Fruit fly (Drosophila melanogaster) whole organism, adult: ENCODE results near the gene lmgB.

Experiments
- CG11617 ChIP-seq: fragments of 200-800 bp; sonication (Bioruptor generic); optimal IDR thresholded peaks from 2 replicates; lab custom pipeline; 2017; ENCODE audit warnings: mild to moderate bottlenecking, missing biosample characterization, missing genetic modification reagents, missing genetic modification characterization
- CG12768 ChIP-seq: fragments of 200-800 bp; sonication (Bioruptor generic); optimal IDR thresholded peaks from 2 replicates; lab custom pipeline; 2017; ENCODE audit warnings: missing biosample characterization, missing genetic modification characterization, mild to moderate bottlenecking, moderate library complexity, missing genetic modification reagents
- CG14711 ChIP-seq: fragments of 200-800 bp; sonication (Bioruptor generic); optimal IDR thresholded peaks from 2 replicates; lab custom pipeline; 2018; ENCODE audit warnings: missing biosample characterization, mild to moderate bottlenecking, missing genetic modification characterization, moderate library complexity
- CG1620 ChIP-seq: fragments of 200-800 bp; sonication (Bioruptor generic); optimal IDR thresholded peaks from 2 replicates; lab custom pipeline; 2016; ENCODE audit warnings: missing biosample characterization, missing genetic modification characterization
- CG33017 ChIP-seq: fragments of 200-800 bp; sonication (Bioruptor generic); optimal IDR thresholded peaks from 2 replicates; lab custom pipeline; 2018; ENCODE audit warnings: missing biosample characterization, mild to moderate bottlenecking, missing genetic modification characterization, moderate library complexity
- CG5204 ChIP-seq: fragments of 200-800 bp; sonication (Bioruptor generic); optimal IDR thresholded peaks from 2 replicates; lab custom pipeline; 2016; ENCODE audit warnings: missing biosample characterization, missing genetic modification characterization
- CG7045 ChIP-seq: fragments of 200-800 bp; sonication (Bioruptor generic); optimal IDR thresholded peaks from 2 replicates; lab custom pipeline; 2017; ENCODE audit warnings: missing biosample characterization, mild to moderate bottlenecking, missing genetic modification characterization
- CG7101 ChIP-seq: fragments of 200-800 bp; sonication (Bioruptor generic); optimal IDR thresholded peaks from 2 replicates; lab custom pipeline; 2018; ENCODE audit warnings: missing biosample characterization, mild to moderate bottlenecking, missing genetic modification characterization, moderate library complexity
- Clk ChIP-seq: fragments of 200-800 bp; sonication (Bioruptor generic); optimal IDR thresholded peaks from 2 replicates; lab custom pipeline; 2017; ENCODE audit warnings: missing biosample characterization, missing genetic modification characterization
- Crg-1 ChIP-seq: fragments of 200-800 bp; sonication (Bioruptor generic); optimal IDR thresholded peaks from 2 replicates; lab custom pipeline; 2016; ENCODE audit warnings: missing biosample characterization, missing genetic modification characterization
- Hr96 ChIP-seq: fragments of 200-800 bp; sonication (Bioruptor generic); optimal IDR thresholded peaks from 2 replicates; lab custom pipeline; 2016; ENCODE audit warnings: missing biosample characterization, missing genetic modification characterization
- Mnt ChIP-seq: fragments of 200-800 bp; sonication (Bioruptor generic); optimal IDR thresholded peaks from 2 replicates; lab custom pipeline; 2016; ENCODE audit warnings: missing biosample characterization, mild to moderate bottlenecking, missing genetic modification characterization
- bab1 ChIP-seq: fragments of 200-800 bp; sonication (Bioruptor generic); optimal IDR thresholded peaks from 3 replicates; lab custom pipeline; 2019; ENCODE audit warnings: missing biosample characterization, mild to moderate bottlenecking, missing genetic modification characterization, moderate library complexity
- cic ChIP-seq: fragments of 200-800 bp; sonication (Bioruptor generic); optimal IDR thresholded peaks from 2 replicates; lab custom pipeline; 2017; ENCODE audit warnings: missing biosample characterization, mild to moderate bottlenecking, missing genetic modification characterization, moderate library complexity
- cnc ChIP-seq, 2 experiments: fragments of >200 bp; optimal IDR thresholded peaks; 2 replicates each; lab custom pipeline; 2017
- kay ChIP-seq: fragments of 200-800 bp; sonication (Bioruptor generic); peaks from one replicate; lab custom pipeline; 2016; ENCODE audit warnings: missing biosample characterization, missing genetic modification characterization, borderline replicate concordance
- ovo ChIP-seq: fragments of 200-800 bp; sonication (Bioruptor generic); optimal IDR thresholded peaks from 2 replicates; lab custom pipeline; 2016; ENCODE audit warnings: missing biosample characterization, missing genetic modification characterization
- pad ChIP-seq: fragments of 200-800 bp; sonication (Bioruptor generic); optimal IDR thresholded peaks from 3 replicates; lab custom pipeline; 2017; ENCODE audit warnings: missing biosample characterization, missing genetic modification characterization, mild to moderate bottlenecking, moderate library complexity, missing genetic modification reagents
- tj ChIP-seq: fragments of 200-800 bp; sonication (Bioruptor generic); optimal IDR thresholded peaks from 3 replicates; lab custom pipeline; 2017; ENCODE audit warnings: missing biosample characterization, mild to moderate bottlenecking, missing genetic modification characterization, moderate library complexity
- toe ChIP-seq: fragments of 200-800 bp; sonication (Bioruptor generic); optimal IDR thresholded peaks from 2 replicates; lab custom pipeline; 2016; ENCODE audit warnings: missing biosample characterization, missing genetic modification characterization

lmgB gene

dm6 chr2L:8544636-8545035 lies 16.2 kb upstream of the lmgB start:
- TF ChIP-seq CG7045 (no peak), cic (GFP tag; lab: Kevin White, UChicago) (no peak), CG1620 (GFP tag; lab: Kevin White, UChicago) (no peak), toe (GFP tag; lab: Kevin White, UChicago) (no peak)

- TF ChIP-seq kay (GFP tag; lab: Kevin White, UChicago), result no peak
These were observed 15.4 kb upstream of the lmgB start for dm6 chr2L:8543731-8544359.

dm6 chr2L:8543102-8543501 lies 14.7 kb upstream of the lmgB start:
- TF ChIP-seq CG1620 (GFP tag; lab: Kevin White, UChicago) (no peak), Hr96 (GFP tag; lab: Kevin White, UChicago) (no peak), pad (no peak), CG7101 (tag; lab: Kevin White, UChicago) (no peak), CG12768 (GFP tag; lab: Kevin White, UChicago) (no peak), CG11617 (GFP tag; lab: Kevin White, UChicago) (no peak), CG33017 (tag; lab: Kevin White, UChicago) (no peak), Clk (GFP tag; lab: Kevin White, UChicago) (no peak), bab1 (GFP tag; lab: Kevin White, UChicago) (no peak), Crg-1 (GFP tag; lab: Kevin White, UChicago) (no peak), CG5204 (GFP tag; lab: Kevin White, UChicago) (no peak), Mnt (no peak), toe (GFP tag; lab: Kevin White, UChicago) (no peak), ovo (GFP tag; lab: Kevin White, UChicago) (no peak), kay (GFP tag; lab: Kevin White, UChicago) (no peak), CG7045 (no peak), tj (no peak)

dm6 chr2L:8542639-8543038 lies 14.2 kb upstream of the lmgB start:
- TF ChIP-seq CG7045, result no peak

- TF ChIP-seq CG33017 (tag; lab: Kevin White, UChicago) (no peak), CG7101 (tag; lab: Kevin White, UChicago) (no peak), CG14711 (tag; lab: Kevin White, UChicago) (peak; percentile 46), CG1620 (GFP tag; lab: Kevin White, UChicago) (no peak), Hr96 (GFP tag; lab: Kevin White, UChicago) (no peak), CG5204 (GFP tag; lab: Kevin White, UChicago) (no peak), pad (no peak)
These were observed 13.8 kb upstream of the lmgB start for dm6 chr2L:8542234-8542572.

dm6 chr2L:8541469-8542233 lies 13.2 kb upstream of the lmgB start, which contains the start of gene Sema1a:
Sema1a (plus strand) TSS chr2L:8542147.
- TF ChIP-seq CG14711 (tag; lab: Kevin White, UChicago), result no peak
- TF ChIP-seq tj, result no peak
- TF ChIP-seq cnc (optimal IDR thresholded peaks at IDR 0.05; lab: Kevin White, UChicago), result no peak
- TF ChIP-seq bab1 (GFP tag; lab: Kevin White, UChicago), result peak; percentile 68
- peak; percentile 50 for TF ChIP-seq pad
- TF ChIP-seq CG12768 (GFP tag; lab: Kevin White, UChicago), result no peak
- no peak for TF ChIP-seq Hr96 (GFP tag; lab: Kevin White, UChicago)
- TF ChIP-seq cic (GFP tag; lab: Kevin White, UChicago), result peak; percentile 16
- no peak for TF ChIP-seq Crg-1 (GFP tag; lab: Kevin White, UChicago)
- peak; percentile 0 for TF ChIP-seq CG7045
- peak; percentile 36 for TF ChIP-seq CG11617 (GFP tag; lab: Kevin White, UChicago)
- no peak for TF ChIP-seq Mnt
- TF ChIP-seq kay (GFP tag; lab: Kevin White, UChicago), result peak; percentile 47
- no peak for TF ChIP-seq CG5204 (GFP tag; lab: Kevin White, UChicago)
- TF ChIP-seq Clk (GFP tag; lab: Kevin White, UChicago), result no peak
- peak; percentile 59 for TF ChIP-seq toe (GFP tag; lab: Kevin White, UChicago)
- TF ChIP-seq CG1620 (GFP tag; lab: Kevin White, UChicago), result peak; percentile 48
- peak; percentile 17 for TF ChIP-seq CG7101 (tag; lab: Kevin White, UChicago)

- no peak for TF ChIP-seq Clk (GFP tag; lab: Kevin White, UChicago)
- TF ChIP-seq kay (GFP tag; lab: Kevin White, UChicago), result peak; percentile 65
These were observed 10.1 kb upstream of the lmgB start for dm6 chr2L:8538449-8539050.
